Worm (Caenorhabditis elegans) whole organism, midembryonic: Measurements from ENCODE around the gene sulp-4.

Source experiments
- flt-1 ChIP-seq: fragments of 200-800 bp; sonication (Bioruptor generic); IDR thresholded peaks from 2 replicates; pipeline ENCODE4 v1.3.6; 2022; ENCODE audit warnings: missing genetic modification characterization, missing compliant biosample characterization
- med-1 ChIP-seq: sonication (generic microtip); optimal IDR thresholded peaks from 2 replicates; lab custom pipeline; 2017; ENCODE audit warnings: missing genetic modification characterization, mild to moderate bottlenecking, missing compliant biosample characterization, antibody characterized with exemption, missing genetic modification reagents; ENCODE audit not compliant: insufficient read depth

- TF ChIP-seq med-1, result no peak
- no peak for TF ChIP-seq flt-1 (GFP tag; lab: Robert Waterston, UW)
Observed at ce11 chrV:11921229-11921628, 46.1 kb downstream of the sulp-4 start.
